Worm (Caenorhabditis elegans) whole organism, L3 larva: ENCODE results near the gene rsp-4.

Experiments used
- R02D3.7 ChIP-seq: fragments of 150-350 bp; optimal IDR thresholded peaks from 2 replicates; lab custom pipeline; 2014; ENCODE audit warnings: missing biosample characterization, missing genetic modification characterization
- ZK546.5 ChIP-seq: sonication (generic microtip); optimal IDR thresholded peaks from 2 replicates; lab custom pipeline; 2017; ENCODE audit warnings: missing biosample characterization, missing genetic modification characterization
- aly-2 ChIP-seq: fragments of 150-350 bp; optimal IDR thresholded peaks from 2 replicates; lab custom pipeline; 2014; ENCODE audit warnings: missing biosample characterization, missing genetic modification characterization
- ama-1 ChIP-seq: fragments of 150-350 bp; optimal IDR thresholded peaks from 2 replicates; lab custom pipeline; 2018
- ceh-16 ChIP-seq: sonication (generic microtip); optimal IDR thresholded peaks from 2 replicates; lab custom pipeline; 2017; ENCODE audit warnings: missing biosample characterization, missing genetic modification characterization
- ceh-28 ChIP-seq: fragments of 150-350 bp; optimal IDR thresholded peaks from 2 replicates; lab custom pipeline; 2014; ENCODE audit warnings: missing biosample characterization, missing genetic modification reagents, missing genetic modification characterization
- ceh-82 ChIP-seq: fragments of 150-350 bp; optimal IDR thresholded peaks from 2 replicates; lab custom pipeline; 2014; ENCODE audit warnings: missing biosample characterization, missing genetic modification characterization
- ceh-9 ChIP-seq: sonication (generic microtip); optimal IDR thresholded peaks from 2 replicates; lab custom pipeline; 2018; ENCODE audit warnings: missing biosample characterization, missing genetic modification characterization
- daf-12 ChIP-seq: fragments of 150-350 bp; optimal IDR thresholded peaks from 2 replicates; lab custom pipeline; 2014; ENCODE audit warnings: missing biosample characterization, missing genetic modification reagents, missing genetic modification characterization
- egl-27 ChIP-seq: sonication (generic microtip); optimal IDR thresholded peaks from 4 replicates; lab custom pipeline; 2017; ENCODE audit warnings: missing biosample characterization, missing genetic modification reagents, missing genetic modification characterization
- egl-5 ChIP-seq: fragments of 150-350 bp; optimal IDR thresholded peaks from 2 replicates; lab custom pipeline; 2017; ENCODE audit warnings: missing biosample characterization, missing genetic modification reagents, missing genetic modification characterization, inconsistent platforms
- elt-1 ChIP-seq: fragments of 150-350 bp; optimal IDR thresholded peaks from 2 replicates; lab custom pipeline; 2014; ENCODE audit warnings: missing biosample characterization, missing genetic modification characterization
- elt-2 ChIP-seq: sonication (generic microtip); optimal IDR thresholded peaks from 2 replicates; lab custom pipeline; 2016; ENCODE audit warnings: missing genetic modification reagents, mild to moderate bottlenecking, missing genetic modification characterization, missing compliant biosample characterization
- elt-3 ChIP-seq, 3 experiments: fragments of 150-350 bp in 1 of 3; sonication (generic microtip) in 2 of 3; optimal IDR thresholded peaks; 2 replicates in 2 of 3; 4 replicates in 1 of 3; lab custom pipeline; 2014 to 2017; ENCODE audit warnings: missing biosample characterization in 3 of 3, missing genetic modification characterization in 3 of 3
- eor-1 ChIP-seq, 2 experiments: fragments of 150-350 bp; optimal IDR thresholded peaks; 2 replicates each; lab custom pipeline; 2014 to 2018; ENCODE audit warnings: missing biosample characterization in 2 of 2, missing genetic modification characterization in 2 of 2
- fkh-10 ChIP-seq: sonication (generic microtip); optimal IDR thresholded peaks from 2 replicates; lab custom pipeline; 2017; ENCODE audit warnings: missing biosample characterization, missing genetic modification reagents, missing genetic modification characterization
- fkh-2 ChIP-seq: fragments of 150-350 bp; optimal IDR thresholded peaks from 2 replicates; lab custom pipeline; 2014; ENCODE audit warnings: missing biosample characterization, missing genetic modification reagents, missing genetic modification characterization
- fos-1 ChIP-seq: fragments of 150-350 bp; optimal IDR thresholded peaks from 2 replicates; lab custom pipeline; 2014; ENCODE audit warnings: missing biosample characterization, missing genetic modification characterization
- hmg-11 ChIP-seq: sonication (generic microtip); optimal IDR thresholded peaks from 2 replicates; lab custom pipeline; 2016; ENCODE audit warnings: missing genetic modification characterization, missing compliant biosample characterization
- jun-1 ChIP-seq: fragments of 150-350 bp; optimal IDR thresholded peaks from 2 replicates; lab custom pipeline; 2014; ENCODE audit warnings: missing biosample characterization, missing genetic modification reagents, missing genetic modification characterization
- lin-15B ChIP-seq: fragments of 150-350 bp; optimal IDR thresholded peaks from 2 replicates; lab custom pipeline; 2014; ENCODE audit warnings: missing biosample characterization, missing genetic modification characterization
- lin-39 ChIP-seq: fragments of 150-350 bp; optimal IDR thresholded peaks from 2 replicates; lab custom pipeline; 2018; ENCODE audit warnings: missing biosample characterization, missing genetic modification reagents, missing genetic modification characterization
- lsy-12 ChIP-seq: sonication (generic microtip); optimal IDR thresholded peaks from 2 replicates; lab custom pipeline; 2016; ENCODE audit warnings: mild to moderate bottlenecking, missing genetic modification characterization, missing compliant biosample characterization
- mdl-1 ChIP-seq: fragments of 150-350 bp; optimal IDR thresholded peaks from 2 replicates; lab custom pipeline; 2014; ENCODE audit warnings: missing biosample characterization, missing genetic modification characterization
- mml-1 ChIP-seq: fragments of 150-350 bp; sonication (generic microtip); optimal IDR thresholded peaks from 3 replicates; lab custom pipeline; 2014; ENCODE audit warnings: missing biosample characterization, missing genetic modification characterization
- nfya-1 ChIP-seq: sonication (generic microtip); optimal IDR thresholded peaks from 2 replicates; lab custom pipeline; 2017; ENCODE audit warnings: missing genetic modification characterization, mild to moderate bottlenecking, missing compliant biosample characterization, antibody characterized with exemption, moderate library complexity; ENCODE audit not compliant: insufficient read depth
- nhr-11 ChIP-seq: fragments of 150-350 bp; optimal IDR thresholded peaks from 2 replicates; lab custom pipeline; 2014; ENCODE audit warnings: missing biosample characterization, missing genetic modification characterization
- nhr-12 ChIP-seq: fragments of 150-350 bp; optimal IDR thresholded peaks from 2 replicates; lab custom pipeline; 2014; ENCODE audit warnings: missing biosample characterization, missing genetic modification characterization
- nhr-23 ChIP-seq: fragments of 150-350 bp; optimal IDR thresholded peaks from 2 replicates; lab custom pipeline; 2014; ENCODE audit warnings: missing biosample characterization, missing genetic modification reagents, missing genetic modification characterization
- nhr-237 ChIP-seq: fragments of 150-350 bp; optimal IDR thresholded peaks from 2 replicates; lab custom pipeline; 2014; ENCODE audit warnings: missing biosample characterization, missing genetic modification characterization
- nhr-25 ChIP-seq: sonication (generic microtip); optimal IDR thresholded peaks from 2 replicates; lab custom pipeline; 2017; ENCODE audit warnings: missing biosample characterization, missing genetic modification characterization
- nhr-28 ChIP-seq: fragments of 150-350 bp; optimal IDR thresholded peaks from 2 replicates; lab custom pipeline; 2014; ENCODE audit warnings: missing biosample characterization, missing genetic modification characterization
- nhr-43 ChIP-seq: sonication (generic microtip); optimal IDR thresholded peaks from 2 replicates; lab custom pipeline; 2016; ENCODE audit warnings: mild to moderate bottlenecking, missing genetic modification characterization, missing compliant biosample characterization; ENCODE audit not compliant: poor library complexity, severe bottlenecking
- nhr-67 ChIP-seq: fragments of 150-350 bp; optimal IDR thresholded peaks from 2 replicates; lab custom pipeline; 2014; ENCODE audit warnings: missing biosample characterization, missing genetic modification characterization
- nhr-76 ChIP-seq: fragments of 150-350 bp; sonication (generic microtip); optimal IDR thresholded peaks from 5 replicates; lab custom pipeline; 2014; ENCODE audit warnings: missing biosample characterization, missing genetic modification characterization
- nhr-77 ChIP-seq: fragments of 150-350 bp; optimal IDR thresholded peaks from 2 replicates; lab custom pipeline; 2014; ENCODE audit warnings: missing biosample characterization, missing genetic modification characterization
- pha-4 ChIP-seq: fragments of 150-350 bp; optimal IDR thresholded peaks from 2 replicates; lab custom pipeline; 2014; ENCODE audit warnings: missing biosample characterization, missing genetic modification reagents, missing genetic modification characterization
- pqm-1 ChIP-seq: fragments of 150-350 bp; optimal IDR thresholded peaks from 2 replicates; lab custom pipeline; 2017; ENCODE audit warnings: missing biosample characterization, missing genetic modification characterization, inconsistent platforms
- sea-2 ChIP-seq: fragments of 150-350 bp; sonication (generic microtip); optimal IDR thresholded peaks from 4 replicates; lab custom pipeline; 2014; ENCODE audit warnings: missing biosample characterization, missing genetic modification reagents, missing genetic modification characterization
- skn-1 ChIP-seq: fragments of 150-350 bp; optimal IDR thresholded peaks from 2 replicates; lab custom pipeline; 2014; ENCODE audit warnings: missing biosample characterization, missing genetic modification characterization
- snpc-4 ChIP-seq: fragments of 150-350 bp; optimal IDR thresholded peaks from 2 replicates; lab custom pipeline; 2014; ENCODE audit warnings: missing biosample characterization, missing genetic modification characterization
- tbx-2 ChIP-seq: sonication (generic microtip); optimal IDR thresholded peaks from 2 replicates; lab custom pipeline; 2016; ENCODE audit warnings: mild to moderate bottlenecking, missing genetic modification characterization, missing compliant biosample characterization
- unc-39 ChIP-seq: sonication (generic microtip); optimal IDR thresholded peaks from 4 replicates; lab custom pipeline; 2017; ENCODE audit warnings: missing biosample characterization, missing genetic modification characterization
- unc-62 ChIP-seq: fragments of 150-350 bp; sonication (generic microtip); optimal IDR thresholded peaks from 4 replicates; lab custom pipeline; 2014; ENCODE audit warnings: missing biosample characterization, missing genetic modification reagents, missing genetic modification characterization
- zag-1 ChIP-seq: fragments of 150-350 bp; optimal IDR thresholded peaks from 2 replicates; lab custom pipeline; 2014; ENCODE audit warnings: missing biosample characterization, missing genetic modification characterization
- ztf-11 ChIP-seq: fragments of 150-350 bp; optimal IDR thresholded peaks from 2 replicates; lab custom pipeline; 2014; ENCODE audit warnings: missing biosample characterization, missing genetic modification characterization
- ztf-4 ChIP-seq: fragments of 150-350 bp; optimal IDR thresholded peaks from 2 replicates; lab custom pipeline; 2014; ENCODE audit warnings: missing biosample characterization, missing genetic modification characterization

The rsp-4 gene

ce11 chrII:5391447-5391846 is 2.8 kb upstream of the rsp-4 start:
- no peak for TF ChIP-seq fkh-10 (GFP tag; lab: Kevin White, UChicago)
- no peak for TF ChIP-seq snpc-4 (tag; lab: Kevin White, UChicago)
- no peak for TF ChIP-seq ztf-11 (tag; lab: Kevin White, UChicago)
- no peak for TF ChIP-seq egl-27
- TF ChIP-seq nhr-67 (tag; lab: Kevin White, UChicago): no peak
- no peak for TF ChIP-seq skn-1 (tag; lab: Kevin White, UChicago)
- no peak for TF ChIP-seq nhr-12 (tag; lab: Kevin White, UChicago)
- no peak for TF ChIP-seq fkh-2 (tag; lab: Kevin White, UChicago)
- no peak for TF ChIP-seq nhr-28 (tag; lab: Kevin White, UChicago)
- TF ChIP-seq nhr-25 (tag; lab: Kevin White, UChicago): no peak
- no peak for TF ChIP-seq mdl-1 (tag; lab: Kevin White, UChicago)
- no peak for TF ChIP-seq eor-1 (tag; optimal IDR thresholded peaks at IDR 0.05; lab: Kevin White, UChicago)
- TF ChIP-seq pqm-1 (tag; lab: Kevin White, UChicago): no peak

ce11 chrII:5389831-5390323 is 1.2 kb upstream of the rsp-4 start, which contains the start of gene ndx-6:
TSS of gene ndx-6 (minus strand) at chrII:5389881.
- no peak for TF ChIP-seq nhr-28 (tag; lab: Kevin White, UChicago)
- TF ChIP-seq fos-1 (tag; lab: Kevin White, UChicago): no peak
- no peak for TF ChIP-seq sea-2 (GFP tag; lab: Kevin White, UChicago)
- TF ChIP-seq unc-62 (GFP tag; lab: Kevin White, UChicago): no peak
- TF ChIP-seq jun-1 (tag; lab: Kevin White, UChicago): peak; percentile 71
- TF ChIP-seq ceh-28 (tag; lab: Kevin White, UChicago): peak; percentile 55
- no peak for TF ChIP-seq zag-1 (tag; lab: Kevin White, UChicago)
- TF ChIP-seq R02D3.7 (tag; lab: Kevin White, UChicago): peak; percentile 61
- TF ChIP-seq lin-15B: peak; percentile 75
- peak; percentile 66 for TF ChIP-seq tbx-2 (tag; lab: Kevin White, UChicago)
- TF ChIP-seq ZK546.5: no peak
- TF ChIP-seq ama-1 (lab: Kevin White, UChicago): peak; percentile 73
- peak; percentile 90 for TF ChIP-seq pha-4 (tag; lab: Kevin White, UChicago)
- no peak for TF ChIP-seq nhr-12 (tag; lab: Kevin White, UChicago)
- TF ChIP-seq nhr-23 (tag; lab: Kevin White, UChicago): peak; percentile 92
- TF ChIP-seq nhr-77 (tag; lab: Kevin White, UChicago): no peak
- no peak for TF ChIP-seq nhr-11
- peak; percentile 51 for TF ChIP-seq hmg-11 (tag; lab: Kevin White, UChicago)
- peak; percentile 57 for TF ChIP-seq skn-1 (tag; lab: Kevin White, UChicago)
- peak; percentile 92 for TF ChIP-seq nhr-25 (tag; lab: Kevin White, UChicago)
- no peak for TF ChIP-seq elt-3 (tag; optimal IDR thresholded peaks at IDR 0.05; lab: Kevin White, UChicago)
- TF ChIP-seq elt-2 (tag; lab: Kevin White, UChicago): peak; percentile 79
- no peak for TF ChIP-seq daf-12 (tag; lab: Kevin White, UChicago)
- TF ChIP-seq ceh-9 (tag; lab: Kevin White, UChicago): no peak
- TF ChIP-seq nhr-76: no peak
- no peak for TF ChIP-seq unc-39 (tag; lab: Kevin White, UChicago)
- peak; percentile 58 for TF ChIP-seq ztf-4
- no peak for TF ChIP-seq eor-1 (tag; optimal IDR thresholded peaks at IDR 0.05; lab: Kevin White, UChicago)
- no peak for TF ChIP-seq ztf-11 (tag; lab: Kevin White, UChicago)
- TF ChIP-seq mdl-1 (tag; lab: Kevin White, UChicago): no peak
- TF ChIP-seq ceh-16 (tag; lab: Kevin White, UChicago): no peak
- no peak for TF ChIP-seq egl-27
- TF ChIP-seq lsy-12 (tag; lab: Kevin White, UChicago): peak; percentile 26
- no peak for TF ChIP-seq mml-1 (tag; lab: Kevin White, UChicago)
- no peak for TF ChIP-seq nhr-67 (tag; lab: Kevin White, UChicago)
- TF ChIP-seq pqm-1 (tag; lab: Kevin White, UChicago): peak; percentile 29
- TF ChIP-seq fkh-2 (tag; lab: Kevin White, UChicago): no peak
- TF ChIP-seq fkh-10 (GFP tag; lab: Kevin White, UChicago): no peak
- TF ChIP-seq nfya-1 (tag; lab: Kevin White, UChicago): peak; percentile 82
- TF ChIP-seq nhr-43 (tag; lab: Kevin White, UChicago): peak; percentile 86
- TF ChIP-seq ceh-82 (tag; lab: Kevin White, UChicago): peak; percentile 11
- peak; percentile 79 for TF ChIP-seq lin-39 (tag; lab: Kevin White, UChicago)
- TF ChIP-seq nhr-237 (tag; lab: Kevin White, UChicago): no peak
- no peak for TF ChIP-seq elt-1 (tag; lab: Kevin White, UChicago)
- TF ChIP-seq aly-2 (tag; lab: Kevin White, UChicago): peak; percentile 5
- peak; percentile 75 for TF ChIP-seq snpc-4 (tag; lab: Kevin White, UChicago)
- TF ChIP-seq egl-5 (tag; lab: Kevin White, UChicago): peak; percentile 64
